Fruit fly (Drosophila melanogaster) whole organism, embryonic: ENCODE measurements around the gene Pk34A.
A peak's percentile ranks its signal among the peaks of the same experiment; 100 is the strongest.

Experiments
- CG10431 ChIP-seq: fragments of 200-800 bp; sonication (Bioruptor generic); optimal IDR thresholded peaks from 3 replicates; lab custom pipeline; 2018; ENCODE audit warnings: missing biosample characterization, mild to moderate bottlenecking, missing genetic modification characterization
- CG10462 ChIP-seq: fragments of 200-800 bp; sonication (Bioruptor generic); optimal IDR thresholded peaks from 2 replicates; lab custom pipeline; 2016; ENCODE audit warnings: missing biosample characterization, missing genetic modification characterization
- CG10959 ChIP-seq: fragments of 200-800 bp; sonication (Bioruptor generic); IDR thresholded peaks from 2 replicates; pipeline ENCODE4 v1.3.6; 2022; ENCODE audit warnings: missing biosample characterization, missing genetic modification characterization
- CG11398 ChIP-seq: fragments of 200-800 bp; sonication (Bioruptor generic); optimal IDR thresholded peaks from 2 replicates; lab custom pipeline; 2016; ENCODE audit warnings: missing biosample characterization, missing genetic modification characterization
- CG11696 ChIP-seq: fragments of 200-800 bp; sonication (Bioruptor generic); IDR thresholded peaks from 2 replicates; pipeline ENCODE4 v1.3.6; 2022; ENCODE audit warnings: missing biosample characterization, missing genetic modification characterization
- CG12155 ChIP-seq: fragments of 200-800 bp; sonication (Bioruptor generic); optimal IDR thresholded peaks from 3 replicates; lab custom pipeline; 2016; ENCODE audit warnings: missing biosample characterization, missing genetic modification characterization
- CG12769 ChIP-seq: fragments of 200-800 bp; sonication (Bioruptor generic); optimal IDR thresholded peaks from 2 replicates; lab custom pipeline; 2019; ENCODE audit warnings: missing biosample characterization, mild to moderate bottlenecking, missing genetic modification characterization, moderate library complexity
- CG13624 ChIP-seq: fragments of 200-800 bp; sonication (Bioruptor generic); optimal IDR thresholded peaks from 2 replicates; lab custom pipeline; 2016; ENCODE audit warnings: missing biosample characterization, missing genetic modification characterization
- CG14667 ChIP-seq: fragments of 200-800 bp; sonication (Bioruptor generic); IDR thresholded peaks from 2 replicates; pipeline ENCODE4 v1.3.6; 2022; ENCODE audit warnings: missing biosample characterization, missing genetic modification characterization
- CG15269 ChIP-seq: fragments of 200-800 bp; sonication (Bioruptor generic); optimal IDR thresholded peaks from 2 replicates; lab custom pipeline; 2018; ENCODE audit warnings: missing biosample characterization, mild to moderate bottlenecking, missing genetic modification characterization, moderate library complexity
- CG15514 ChIP-seq: fragments of 200-800 bp; sonication (Bioruptor generic); optimal IDR thresholded peaks from 3 replicates; lab custom pipeline; 2017; ENCODE audit warnings: missing biosample characterization, missing genetic modification characterization, mild to moderate bottlenecking, moderate library complexity, missing genetic modification reagents
- CG2712 ChIP-seq: fragments of 200-800 bp; optimal IDR thresholded peaks from 3 replicates; lab custom pipeline; 2019; ENCODE audit warnings: missing biosample characterization, mild to moderate bottlenecking, missing genetic modification characterization, moderate library complexity
- CG2875 ChIP-seq: fragments of 200-800 bp; sonication (Bioruptor generic); optimal IDR thresholded peaks from 2 replicates; lab custom pipeline; 2017; ENCODE audit warnings: missing biosample characterization, mild to moderate bottlenecking, missing genetic modification characterization, missing genetic modification reagents
- CG30020 ChIP-seq: fragments of 200-800 bp; optimal IDR thresholded peaks from 2 replicates; lab custom pipeline; 2019; ENCODE audit warnings: missing biosample characterization, mild to moderate bottlenecking, missing genetic modification characterization, moderate library complexity
- CG31441 ChIP-seq: fragments of 200-800 bp; sonication (Bioruptor generic); IDR thresholded peaks from 2 replicates; pipeline ENCODE4 v1.3.6; 2022; ENCODE audit warnings: missing biosample characterization, missing genetic modification characterization
- CG3995 ChIP-seq: fragments of 200-800 bp; sonication (Bioruptor generic); optimal IDR thresholded peaks from 3 replicates; lab custom pipeline; 2016; ENCODE audit warnings: missing biosample characterization, missing genetic modification characterization
- CG4328 ChIP-seq: fragments of 200-800 bp; sonication (Bioruptor generic); optimal IDR thresholded peaks from 3 replicates; lab custom pipeline; 2017; ENCODE audit warnings: missing biosample characterization, missing genetic modification reagents, missing genetic modification characterization
- CG4854 ChIP-seq: fragments of 200-800 bp; sonication (Bioruptor generic); optimal IDR thresholded peaks from 2 replicates; lab custom pipeline; 2016; ENCODE audit warnings: missing biosample characterization, missing genetic modification characterization, inconsistent platforms
- CG6683 ChIP-seq: fragments of 200-800 bp; sonication (Bioruptor generic); optimal IDR thresholded peaks from 2 replicates; lab custom pipeline; 2017; ENCODE audit warnings: missing biosample characterization, mild to moderate bottlenecking, missing genetic modification characterization, missing genetic modification reagents
- CG7556 ChIP-seq: fragments of 200-800 bp; sonication (Bioruptor generic); optimal IDR thresholded peaks from 2 replicates; lab custom pipeline; 2017; ENCODE audit warnings: missing biosample characterization, mild to moderate bottlenecking, missing genetic modification characterization
- CG7987 ChIP-seq: fragments of 200-800 bp; sonication (Bioruptor generic); optimal IDR thresholded peaks from 2 replicates; lab custom pipeline; 2018; ENCODE audit warnings: missing biosample characterization, mild to moderate bottlenecking, missing genetic modification characterization, moderate library complexity
- CG8290 ChIP-seq, 3 experiments: fragments of 200-800 bp; sonication (Bioruptor generic); optimal IDR thresholded peaks; 2 replicates each; lab custom pipeline; 2016 to 2019; ENCODE audit warnings: missing biosample characterization in 3 of 3, missing genetic modification characterization in 3 of 3, mild to moderate bottlenecking in 2 of 3, moderate library complexity in 1 of 3
- CHES-1-like ChIP-seq: fragments of 200-800 bp; sonication (Bioruptor generic); optimal IDR thresholded peaks from 2 replicates; lab custom pipeline; 2016; ENCODE audit warnings: missing biosample characterization, missing genetic modification characterization
- Dip3 ChIP-seq: fragments of 200-800 bp; sonication (Bioruptor generic); optimal IDR thresholded peaks from 3 replicates; lab custom pipeline; 2016; ENCODE audit warnings: missing biosample characterization, missing genetic modification characterization
- E2f1 ChIP-seq: fragments of 200-800 bp; sonication (Bioruptor generic); IDR thresholded peaks from 2 replicates; pipeline ENCODE4 v1.3.6; 2022; ENCODE audit warnings: missing biosample characterization, missing genetic modification characterization
- Ets65A ChIP-seq: fragments of 200-800 bp; sonication (Bioruptor generic); peaks from one replicate; lab custom pipeline; 2016; ENCODE audit warnings: missing biosample characterization, missing genetic modification characterization
- H15 ChIP-seq: fragments of 200-800 bp; sonication (Bioruptor generic); IDR thresholded peaks from 3 replicates; pipeline ENCODE4 v1.3.6; 2022; ENCODE audit warnings: missing biosample characterization, missing genetic modification characterization
- H2.0 ChIP-seq: fragments of 200-800 bp; sonication (Bioruptor generic); IDR thresholded peaks from 2 replicates; pipeline ENCODE4 v1.3.6; 2022; ENCODE audit warnings: missing biosample characterization, missing genetic modification characterization
- Hmr ChIP-seq: fragments of 200-800 bp; sonication (Bioruptor generic); optimal IDR thresholded peaks from 3 replicates; lab custom pipeline; 2017; ENCODE audit warnings: mild to moderate bottlenecking, missing biosample characterization, missing genetic modification reagents, missing genetic modification characterization
- Jarid2 ChIP-seq: fragments of 200-800 bp; sonication (Bioruptor generic); optimal IDR thresholded peaks from 3 replicates; lab custom pipeline; 2017; ENCODE audit warnings: mild to moderate bottlenecking, missing biosample characterization, missing genetic modification reagents, missing genetic modification characterization
- MBD-R2 ChIP-seq: fragments of 200-800 bp; sonication (Bioruptor generic); IDR thresholded peaks from 2 replicates; pipeline ENCODE4 v1.3.6; 2022; ENCODE audit warnings: missing biosample characterization, missing genetic modification characterization
- MTF-1 ChIP-seq: fragments of 200-800 bp; sonication (Bioruptor generic); optimal IDR thresholded peaks from 2 replicates; lab custom pipeline; 2018; ENCODE audit warnings: missing biosample characterization, mild to moderate bottlenecking, missing genetic modification characterization, borderline replicate concordance
- Opbp ChIP-seq: fragments of 200-800 bp; sonication (Bioruptor generic); IDR thresholded peaks from 3 replicates; pipeline ENCODE4 v1.3.6; 2022; ENCODE audit warnings: missing biosample characterization, missing genetic modification characterization; ENCODE audit not compliant: partially characterized antibody
- Vsx1 ChIP-seq: fragments of 200-800 bp; sonication (Bioruptor generic); optimal IDR thresholded peaks from 2 replicates; lab custom pipeline; 2017; ENCODE audit warnings: missing biosample characterization, mild to moderate bottlenecking, missing genetic modification characterization, missing genetic modification reagents
- Xrp1 ChIP-seq: fragments of 200-800 bp; sonication (Bioruptor generic); IDR thresholded peaks from 2 replicates; pipeline ENCODE4 v1.3.6; 2022; ENCODE audit warnings: missing biosample characterization, missing genetic modification characterization
- aop ChIP-seq: fragments of 200-800 bp; sonication (Bioruptor generic); IDR thresholded peaks from 2 replicates; pipeline ENCODE4 v1.3.6; 2022; ENCODE audit warnings: missing biosample characterization, missing genetic modification characterization
- fd102C ChIP-seq: fragments of 200-800 bp; sonication (Bioruptor generic); optimal IDR thresholded peaks from 2 replicates; lab custom pipeline; 2018; ENCODE audit warnings: missing biosample characterization, mild to moderate bottlenecking, missing genetic modification characterization, moderate library complexity
- fd3F ChIP-seq: fragments of 200-800 bp; sonication (Bioruptor generic); optimal IDR thresholded peaks from 2 replicates; lab custom pipeline; 2018; ENCODE audit warnings: missing biosample characterization, mild to moderate bottlenecking, missing genetic modification characterization, moderate library complexity
- her ChIP-seq: fragments of 200-800 bp; sonication (Bioruptor generic); optimal IDR thresholded peaks from 2 replicates; lab custom pipeline; 2016; ENCODE audit warnings: missing biosample characterization, missing genetic modification characterization
- maf-S ChIP-seq: fragments of 200-800 bp; sonication (Bioruptor generic); optimal IDR thresholded peaks from 2 replicates; lab custom pipeline; 2016; ENCODE audit warnings: missing biosample characterization, missing genetic modification characterization
- mld ChIP-seq: fragments of 200-800 bp; sonication (Bioruptor generic); IDR thresholded peaks from 3 replicates; pipeline ENCODE4 v1.3.6; 2022; ENCODE audit warnings: missing biosample characterization, missing genetic modification characterization; ENCODE audit not compliant: partially characterized antibody
- nerfin-2 ChIP-seq: fragments of 200-800 bp; sonication (Bioruptor generic); IDR thresholded peaks from 2 replicates; pipeline ENCODE4 v1.3.6; 2022; ENCODE audit warnings: missing biosample characterization, missing genetic modification characterization; ENCODE audit not compliant: partially characterized antibody
- oc ChIP-seq: fragments of 200-800 bp; sonication (Bioruptor generic); optimal IDR thresholded peaks from 2 replicates; lab custom pipeline; 2018; ENCODE audit warnings: missing biosample characterization, mild to moderate bottlenecking, missing genetic modification characterization, moderate library complexity
- pita ChIP-seq: fragments of 200-800 bp; sonication (Bioruptor generic); optimal IDR thresholded peaks from 2 replicates; lab custom pipeline; 2017; ENCODE audit warnings: missing biosample characterization, mild to moderate bottlenecking, missing genetic modification characterization
- salm ChIP-seq: fragments of 200-800 bp; sonication (Bioruptor generic); optimal IDR thresholded peaks from 2 replicates; lab custom pipeline; 2018; ENCODE audit warnings: missing biosample characterization, mild to moderate bottlenecking, missing genetic modification characterization
- tio ChIP-seq: fragments of 200-800 bp; sonication (Bioruptor generic); optimal IDR thresholded peaks from 2 replicates; lab custom pipeline; 2017; ENCODE audit warnings: missing biosample characterization, missing genetic modification characterization, inconsistent platforms
- wor ChIP-seq: fragments of 200-800 bp; sonication (Bioruptor generic); IDR thresholded peaks from 2 replicates; pipeline ENCODE4 v1.3.6; 2022; ENCODE audit warnings: missing biosample characterization, missing genetic modification characterization

The Pk34A gene

DNA sequence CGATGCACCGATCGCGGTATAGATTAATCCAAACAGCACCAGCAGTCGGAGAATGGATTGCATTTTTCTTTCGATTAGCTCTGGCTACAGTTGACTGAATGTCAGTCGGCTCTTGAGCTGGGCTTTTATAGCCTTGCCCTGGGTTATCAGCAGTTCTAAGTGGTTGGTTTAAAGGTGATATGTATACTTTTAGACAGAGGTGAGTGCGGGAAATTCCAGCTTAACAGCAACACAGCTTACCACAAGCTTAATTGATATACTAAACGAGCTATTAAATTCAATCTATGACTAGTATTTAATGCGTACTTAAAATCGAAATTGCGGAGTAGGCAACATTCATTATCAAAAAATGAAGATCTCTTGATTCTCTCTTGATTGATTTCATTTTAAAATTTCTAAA is 15.8 kb upstream of the Pk34A start, which contains the start of gene CG9928:
Gene CG9928, minus strand, starts transcription at position 101 of the 400 bp plus-strand sequence.
- TF ChIP-seq MBD-R2 (GFP tag; lab: Robert Waterston, UW) = no peak
- TF ChIP-seq Ets65A (GFP tag; lab: Kevin White, UChicago) = peak; percentile 16
- no peak for TF ChIP-seq nerfin-2
- TF ChIP-seq salm = no peak
- TF ChIP-seq CG10431 = no peak

dm6 chr2L:13143522-13143921 is 15.1 kb upstream of the Pk34A start, which contains the start of gene CG16978:
TSS of gene CG16978 (minus strand) at chr2L:13143622.
- TF ChIP-seq CHES-1-like (GFP tag; lab: Kevin White, UChicago) (no peak), pita (GFP tag; lab: Kevin White, UChicago) (no peak), wor (GFP tag; lab: Robert Waterston, UW) (no peak), H2.0 (GFP tag; lab: Robert Waterston, UW) (no peak), Jarid2 (GFP tag; lab: Kevin White, UChicago) (no peak), fd3F (GFP tag; lab: Kevin White, UChicago) (no peak), CG2875 (GFP tag; lab: Kevin White, UChicago) (no peak), CG8290 (GFP tag; optimal IDR thresholded peaks at IDR 0.05; lab: Kevin White, UChicago) (no peak), CG8290 (tag; optimal IDR thresholded peaks at IDR 0.05; lab: Kevin White, UChicago) (no peak), CG3995 (no peak), Vsx1 (GFP tag; lab: Kevin White, UChicago) (no peak), E2f1 (GFP tag; lab: Robert Waterston, UW) (no peak), CG15514 (GFP tag; lab: Kevin White, UChicago) (no peak)

- TF ChIP-seq maf-S (GFP tag; lab: Kevin White, UChicago) = peak; percentile 78
- TF ChIP-seq CG6683 = peak; percentile 55
- TF ChIP-seq Xrp1 (GFP tag; lab: Robert Waterston, UW) = peak; percentile 63
- no peak for TF ChIP-seq CG10959 (GFP tag; lab: Robert Waterston, UW)
- TF ChIP-seq Opbp = no peak
- TF ChIP-seq CG13624 = peak; percentile 90
- TF ChIP-seq MTF-1 (GFP tag; lab: Kevin White, UChicago) = no peak
- peak; percentile 63 for TF ChIP-seq CG14667
- TF ChIP-seq CG15269 (tag; lab: Kevin White, UChicago) = peak; percentile 84
- TF ChIP-seq CG12155 (GFP tag; lab: Kevin White, UChicago) = peak; percentile 66
- TF ChIP-seq CG7987 (GFP tag; lab: Kevin White, UChicago) = no peak
- TF ChIP-seq H15 (GFP tag; lab: Robert Waterston, UW) = peak; percentile 66; the same call in 2 of the 3 replicates
- TF ChIP-seq CG12769 (tag; lab: Kevin White, UChicago) = peak; percentile 76
- peak; percentile 16 for TF ChIP-seq CG10462 (GFP tag; lab: Kevin White, UChicago)
- TF ChIP-seq tio (GFP tag; lab: Kevin White, UChicago) = peak; percentile 45
- TF ChIP-seq CG7556 (GFP tag; lab: Kevin White, UChicago) = peak; percentile 65
- peak; percentile 65 for TF ChIP-seq CG4854
- no peak for TF ChIP-seq mld
- no peak for TF ChIP-seq CG4328
- no peak for TF ChIP-seq CG30020
- TF ChIP-seq her (GFP tag; lab: Kevin White, UChicago) = peak; percentile 84
- no peak for TF ChIP-seq fd102C
- TF ChIP-seq CG11696 (GFP tag; lab: Robert Waterston, UW) = peak; percentile 68
- no peak for TF ChIP-seq aop (GFP tag; lab: Robert Waterston, UW)
- peak; percentile 60 for TF ChIP-seq Dip3 (GFP tag; lab: Kevin White, UChicago)
- TF ChIP-seq CG31441 (GFP tag; lab: Robert Waterston, UW) = peak; percentile 74
- peak; percentile 69 for TF ChIP-seq CG2712 (tag; lab: Kevin White, UChicago)
- TF ChIP-seq oc (tag; lab: Kevin White, UChicago) = peak; percentile 49
- TF ChIP-seq Hmr = peak; percentile 73
- peak; percentile 18 for TF ChIP-seq CG11398 (GFP tag; lab: Kevin White, UChicago)
Measured at dm6 chr2L:13145035-13145683, 13.5 kb upstream of the Pk34A start.
